Worm (Caenorhabditis elegans) whole organism, L2 larva: ENCODE measurements around the gene pqn-70.

ENCODE experiments used
- R02D3.7 ChIP-seq: fragments of 150-350 bp; optimal IDR thresholded peaks from 2 replicates; lab custom pipeline; 2014; ENCODE audit warnings: missing biosample characterization, missing genetic modification characterization
- ZK546.5 ChIP-seq: sonication (generic microtip); optimal IDR thresholded peaks from 2 replicates; lab custom pipeline; 2017; ENCODE audit warnings: missing biosample characterization, missing genetic modification characterization
- alr-1 ChIP-seq: fragments of 150-350 bp; optimal IDR thresholded peaks from 2 replicates; lab custom pipeline; 2014; ENCODE audit warnings: missing biosample characterization, missing genetic modification characterization
- aly-2 ChIP-seq: fragments of 150-350 bp; optimal IDR thresholded peaks from 2 replicates; lab custom pipeline; 2014; ENCODE audit warnings: missing biosample characterization, missing genetic modification characterization
- ama-1 ChIP-seq: fragments of 150-350 bp; optimal IDR thresholded peaks from 2 replicates; lab custom pipeline; 2018; ENCODE audit warnings: inconsistent platforms
- blmp-1 ChIP-seq: sonication (generic microtip); optimal IDR thresholded peaks from 2 replicates; lab custom pipeline; 2017; ENCODE audit warnings: missing genetic modification characterization, mild to moderate bottlenecking, missing compliant biosample characterization, antibody characterized with exemption, moderate library complexity; ENCODE audit not compliant: insufficient read depth
- ceh-16 ChIP-seq: fragments of 150-350 bp; optimal IDR thresholded peaks from 2 replicates; lab custom pipeline; 2014; ENCODE audit warnings: missing biosample characterization, missing genetic modification characterization
- ceh-82 ChIP-seq: fragments of 150-350 bp; optimal IDR thresholded peaks from 2 replicates; lab custom pipeline; 2014; ENCODE audit warnings: missing biosample characterization, missing genetic modification characterization
- crh-2 ChIP-seq: sonication (generic microtip); optimal IDR thresholded peaks from 2 replicates; lab custom pipeline; 2017; ENCODE audit warnings: missing biosample characterization, missing genetic modification characterization
- egl-27 ChIP-seq: sonication (generic microtip); optimal IDR thresholded peaks from 3 replicates; lab custom pipeline; 2017; ENCODE audit warnings: missing biosample characterization, missing genetic modification reagents, missing genetic modification characterization
- elt-1 ChIP-seq: fragments of 150-350 bp; optimal IDR thresholded peaks from 2 replicates; lab custom pipeline; 2014; ENCODE audit warnings: missing biosample characterization, missing genetic modification characterization
- elt-3 ChIP-seq: sonication (generic microtip); optimal IDR thresholded peaks from 2 replicates; lab custom pipeline; 2017; ENCODE audit warnings: missing biosample characterization, missing genetic modification characterization
- fos-1 ChIP-seq: fragments of 150-350 bp; optimal IDR thresholded peaks from 2 replicates; lab custom pipeline; 2014; ENCODE audit warnings: missing biosample characterization, missing genetic modification characterization
- gmeb-1 ChIP-seq: fragments of 150-350 bp; optimal IDR thresholded peaks from 2 replicates; lab custom pipeline; 2014; ENCODE audit warnings: missing biosample characterization, missing genetic modification characterization
- lin-13 ChIP-seq: fragments of 150-350 bp; optimal IDR thresholded peaks from 2 replicates; lab custom pipeline; 2014; ENCODE audit warnings: missing biosample characterization, missing genetic modification reagents, missing genetic modification characterization
- lin-39 ChIP-seq: fragments of 150-350 bp; optimal IDR thresholded peaks from 2 replicates; lab custom pipeline; 2014; ENCODE audit warnings: missing biosample characterization, missing genetic modification reagents, missing genetic modification characterization
- lsy-2 ChIP-seq, 2 experiments: fragments of 150-350 bp in 1 of 2; sonication (generic microtip) in 1 of 2; optimal IDR thresholded peaks; 2 replicates each; lab custom pipeline; 2014 to 2017; ENCODE audit warnings: missing biosample characterization in 2 of 2, missing genetic modification characterization in 2 of 2
- mab-5 ChIP-seq: fragments of 150-350 bp; optimal IDR thresholded peaks from 2 replicates; lab custom pipeline; 2014; ENCODE audit warnings: missing biosample characterization, missing genetic modification characterization
- mbf-1 ChIP-seq: sonication (generic microtip); optimal IDR thresholded peaks from 2 replicates; lab custom pipeline; 2017; ENCODE audit warnings: missing biosample characterization, missing genetic modification characterization
- mdl-1 ChIP-seq, 2 experiments: fragments of 150-350 bp in 1 of 2; sonication (generic microtip) in 1 of 2; optimal IDR thresholded peaks; 2 replicates each; lab custom pipeline; 2017; ENCODE audit warnings: missing biosample characterization in 2 of 2, missing genetic modification characterization in 2 of 2
- nhr-10 ChIP-seq: sonication (generic microtip); optimal IDR thresholded peaks from 2 replicates; lab custom pipeline; 2017; ENCODE audit warnings: missing biosample characterization, missing genetic modification characterization
- nhr-11 ChIP-seq: fragments of 150-350 bp; optimal IDR thresholded peaks from 2 replicates; lab custom pipeline; 2014; ENCODE audit warnings: missing biosample characterization, missing genetic modification characterization
- nhr-129 ChIP-seq: fragments of 150-350 bp; optimal IDR thresholded peaks from 2 replicates; lab custom pipeline; 2014; ENCODE audit warnings: missing biosample characterization, missing genetic modification characterization
- nhr-23 ChIP-seq: fragments of 150-350 bp; optimal IDR thresholded peaks from 2 replicates; lab custom pipeline; 2014; ENCODE audit warnings: missing biosample characterization, missing genetic modification reagents, missing genetic modification characterization
- nhr-25 ChIP-seq: fragments of 150-350 bp; sonication (generic microtip); optimal IDR thresholded peaks from 3 replicates; lab custom pipeline; 2014; ENCODE audit warnings: missing biosample characterization, missing genetic modification characterization
- nhr-6 ChIP-seq: fragments of 150-350 bp; optimal IDR thresholded peaks from 2 replicates; lab custom pipeline; 2014; ENCODE audit warnings: missing biosample characterization, missing genetic modification characterization
- nhr-77 ChIP-seq: fragments of 150-350 bp; optimal IDR thresholded peaks from 2 replicates; lab custom pipeline; 2014; ENCODE audit warnings: missing biosample characterization, missing genetic modification characterization
- peb-1 ChIP-seq: fragments of 150-350 bp; optimal IDR thresholded peaks from 2 replicates; lab custom pipeline; 2014; ENCODE audit warnings: missing biosample characterization, missing genetic modification characterization
- sem-4 ChIP-seq: fragments of 150-350 bp; optimal IDR thresholded peaks from 2 replicates; lab custom pipeline; 2014; ENCODE audit warnings: missing biosample characterization, missing genetic modification reagents, missing genetic modification characterization
- sma-3 ChIP-seq: sonication (generic microtip); optimal IDR thresholded peaks from 2 replicates; lab custom pipeline; 2016; ENCODE audit warnings: missing genetic modification reagents, missing genetic modification characterization, missing compliant biosample characterization
- sma-9 ChIP-seq, 2 experiments: fragments of 150-350 bp in 1 of 2; sonication (generic microtip) in 1 of 2; optimal IDR thresholded peaks; 2 replicates each; lab custom pipeline; 2014 to 2016; ENCODE audit warnings: missing genetic modification characterization in 2 of 2, mild to moderate bottlenecking in 1 of 2, missing biosample characterization in 1 of 2, missing compliant biosample characterization in 1 of 2, missing genetic modification reagents in 1 of 2, moderate library complexity in 1 of 2
- snpc-4 ChIP-seq: fragments of 150-350 bp; optimal IDR thresholded peaks from 2 replicates; lab custom pipeline; 2014; ENCODE audit warnings: missing biosample characterization, missing genetic modification characterization
- unc-55 ChIP-seq: fragments of 150-350 bp; sonication (generic microtip); optimal IDR thresholded peaks from 3 replicates; lab custom pipeline; 2014; ENCODE audit warnings: missing biosample characterization, missing genetic modification reagents, missing genetic modification characterization
- unc-62 ChIP-seq: fragments of 150-350 bp; optimal IDR thresholded peaks from 2 replicates; lab custom pipeline; 2014; ENCODE audit warnings: missing biosample characterization, missing genetic modification reagents, missing genetic modification characterization
- zag-1 ChIP-seq: fragments of 150-350 bp; optimal IDR thresholded peaks from 2 replicates; lab custom pipeline; 2014; ENCODE audit warnings: missing biosample characterization, missing genetic modification characterization
- ztf-1 ChIP-seq: fragments of 200-800 bp; sonication (Bioruptor generic); conservative IDR thresholded peaks from 2 replicates; pipeline ENCODE4 v1.3.6; 2022; ENCODE audit warnings: missing genetic modification characterization, missing compliant biosample characterization
- ztf-11 ChIP-seq: sonication (generic microtip); optimal IDR thresholded peaks from 2 replicates; lab custom pipeline; 2017; ENCODE audit warnings: missing biosample characterization, missing genetic modification characterization
- ztf-4 ChIP-seq: fragments of 150-350 bp; optimal IDR thresholded peaks from 2 replicates; lab custom pipeline; 2014; ENCODE audit warnings: missing biosample characterization, missing genetic modification characterization

The pqn-70 gene

DNA sequence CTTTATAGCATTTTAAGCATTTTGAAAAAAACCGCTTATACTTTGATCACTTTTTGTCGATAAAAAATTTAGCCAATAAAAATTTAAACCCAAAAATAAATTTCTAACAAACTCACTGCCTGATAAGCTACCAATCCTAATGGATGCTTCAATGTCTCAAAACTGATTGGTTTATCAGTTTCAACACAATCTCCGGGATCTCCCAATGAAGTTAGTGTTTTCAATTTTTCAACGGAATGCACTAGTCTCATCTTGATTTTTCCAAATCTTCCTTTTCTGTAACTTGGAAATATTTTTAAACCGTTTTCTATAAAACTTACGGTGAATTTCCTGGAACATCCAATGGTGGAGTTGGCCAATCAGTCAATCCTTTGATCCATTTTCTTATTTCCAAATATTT, 4.8 kb downstream of the pqn-70 start:
- TF ChIP-seq elt-3 (tag; lab: Kevin White, UChicago) (no peak), sem-4 (no peak), egl-27 (tag; lab: Kevin White, UChicago) (no peak), zag-1 (tag; lab: Kevin White, UChicago) (no peak), nhr-6 (tag; lab: Kevin White, UChicago) (no peak), elt-1 (tag; lab: Kevin White, UChicago) (no peak), ceh-16 (tag; lab: Kevin White, UChicago) (no peak), ama-1 (lab: Kevin White, UChicago) (no peak), snpc-4 (tag; lab: Kevin White, UChicago) (no peak), ztf-1 (GFP tag; lab: Robert Waterston, UW) (no peak), sma-3 (GFP tag; lab: Kevin White, UChicago) (no peak), sma-9 (GFP tag; optimal IDR thresholded peaks at IDR 0.05; lab: Kevin White, UChicago) (no peak), sma-9 (tag; optimal IDR thresholded peaks at IDR 0.05; lab: Kevin White, UChicago) (no peak), lin-39 (tag; lab: Kevin White, UChicago) (no peak), nhr-77 (tag; lab: Kevin White, UChicago) (no peak), mbf-1 (tag; lab: Kevin White, UChicago) (no peak), mdl-1 (tag; optimal IDR thresholded peaks at IDR 0.05; lab: Kevin White, UChicago) (no peak), gmeb-1 (no peak), aly-2 (tag; lab: Kevin White, UChicago) (no peak), fos-1 (tag; lab: Kevin White, UChicago) (no peak)

DNA sequence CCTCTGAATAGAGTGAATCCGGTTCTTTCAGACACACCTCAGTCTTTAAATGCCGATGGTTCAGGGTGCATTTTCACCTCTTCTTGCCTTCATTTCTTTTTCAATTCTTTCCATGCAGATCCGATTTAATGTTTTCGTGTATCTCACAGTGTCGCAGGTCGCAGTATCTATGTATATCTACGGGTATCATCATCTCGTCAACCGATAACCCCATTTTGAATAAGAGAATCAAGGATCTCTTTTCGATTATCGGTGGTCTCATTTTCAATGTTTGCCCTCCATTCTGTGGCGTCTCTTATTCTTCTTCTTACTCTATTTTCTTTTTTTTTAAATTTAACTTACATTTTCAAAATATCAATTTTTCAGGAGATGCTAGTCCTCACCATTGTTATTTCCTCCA, 7.6 kb downstream of the pqn-70 start, which contains the start of gene T19B10.2:
Gene T19B10.2 (plus strand): TSS at position 367 of the 400 bp plus-strand sequence.
- TF ChIP-seq mab-5 (no peak), elt-1 (tag; lab: Kevin White, UChicago) (peak; percentile 87)
- TF ChIP-seq, all 48 proteins: peak for 1

DNA sequence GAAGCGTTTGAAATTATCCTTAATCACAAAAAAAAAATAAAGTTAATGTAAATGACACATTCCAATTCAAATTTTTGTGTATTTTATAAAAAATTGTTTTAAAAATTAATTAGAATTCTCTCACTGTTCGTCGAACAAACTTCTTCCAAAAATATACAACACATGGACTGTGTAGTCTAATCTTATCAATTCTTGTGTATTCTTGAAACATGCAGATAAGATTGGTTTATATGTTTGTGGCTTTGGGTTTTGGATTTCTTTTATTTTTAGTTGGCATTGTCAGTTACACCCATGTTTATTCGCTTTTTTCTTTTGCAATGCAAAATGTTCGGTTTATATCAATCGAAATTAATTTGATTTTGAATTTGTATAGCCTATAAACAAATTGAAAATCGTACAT, 8.1 kb downstream of the pqn-70 start:
- TF ChIP-seq aly-2 (tag; lab: Kevin White, UChicago) (no peak), nhr-25 (tag; lab: Kevin White, UChicago) (no peak), nhr-6 (tag; lab: Kevin White, UChicago) (no peak), nhr-77 (tag; lab: Kevin White, UChicago) (no peak)

DNA sequence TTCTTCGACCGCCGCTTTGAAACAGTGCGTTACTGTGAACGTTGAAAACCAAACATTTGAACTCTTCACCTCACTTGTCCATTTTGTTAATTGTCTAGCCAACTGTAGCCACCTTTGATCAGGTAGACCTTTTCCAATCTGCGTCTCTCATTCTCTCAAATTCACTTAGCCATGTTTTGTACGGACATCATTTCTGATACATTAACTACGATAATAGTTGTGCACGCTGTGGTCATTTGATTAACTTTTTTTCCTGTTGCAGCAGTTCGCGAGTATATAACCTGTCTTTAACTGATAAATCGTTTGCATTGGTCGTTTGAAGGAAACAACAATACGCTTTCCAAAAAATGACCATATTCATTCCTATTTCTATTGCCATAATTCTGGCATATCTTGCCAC, 11.1 kb downstream of the pqn-70 start, which contains the start of gene cyp-29A2:
Gene cyp-29A2 (plus strand): TSS at position 190 of the 400 bp plus-strand sequence.
- TF ChIP-seq peb-1 (tag; lab: Kevin White, UChicago) = no peak
- no peak for TF ChIP-seq lin-39 (tag; lab: Kevin White, UChicago)
- TF ChIP-seq nhr-6 (tag; lab: Kevin White, UChicago) = no peak
- TF ChIP-seq crh-2 (tag; lab: Kevin White, UChicago) = peak; percentile 28
- no peak for TF ChIP-seq ceh-82 (tag; lab: Kevin White, UChicago)
- no peak for TF ChIP-seq elt-1 (tag; lab: Kevin White, UChicago)
- TF ChIP-seq sma-9 (GFP tag; optimal IDR thresholded peaks at IDR 0.05; lab: Kevin White, UChicago) = peak; percentile 24
- no peak for TF ChIP-seq sma-9 (tag; optimal IDR thresholded peaks at IDR 0.05; lab: Kevin White, UChicago)
- no peak for TF ChIP-seq ZK546.5
- no peak for TF ChIP-seq lin-13 (GFP tag; lab: Kevin White, UChicago)
- no peak for TF ChIP-seq unc-55 (GFP tag; lab: Kevin White, UChicago)
- TF ChIP-seq nhr-23 (tag; lab: Kevin White, UChicago) = no peak
- TF ChIP-seq nhr-77 (tag; lab: Kevin White, UChicago) = no peak
- TF ChIP-seq zag-1 (tag; lab: Kevin White, UChicago) = no peak
- peak; percentile 23 for TF ChIP-seq gmeb-1
- TF ChIP-seq sma-3 (GFP tag; lab: Kevin White, UChicago) = no peak
- no peak for TF ChIP-seq sem-4
- no peak for TF ChIP-seq elt-3 (tag; lab: Kevin White, UChicago)
- peak; percentile 34 for TF ChIP-seq nhr-129 (tag; lab: Kevin White, UChicago)
- no peak for TF ChIP-seq nhr-11 (tag; lab: Kevin White, UChicago)
- TF ChIP-seq R02D3.7 (tag; lab: Kevin White, UChicago) = no peak
- TF ChIP-seq lsy-2 (tag; optimal IDR thresholded peaks at IDR 0.05; lab: Kevin White, UChicago) = no peak
- TF ChIP-seq alr-1 (tag; lab: Kevin White, UChicago) = no peak
- TF ChIP-seq nhr-25 (tag; lab: Kevin White, UChicago) = no peak

DNA sequence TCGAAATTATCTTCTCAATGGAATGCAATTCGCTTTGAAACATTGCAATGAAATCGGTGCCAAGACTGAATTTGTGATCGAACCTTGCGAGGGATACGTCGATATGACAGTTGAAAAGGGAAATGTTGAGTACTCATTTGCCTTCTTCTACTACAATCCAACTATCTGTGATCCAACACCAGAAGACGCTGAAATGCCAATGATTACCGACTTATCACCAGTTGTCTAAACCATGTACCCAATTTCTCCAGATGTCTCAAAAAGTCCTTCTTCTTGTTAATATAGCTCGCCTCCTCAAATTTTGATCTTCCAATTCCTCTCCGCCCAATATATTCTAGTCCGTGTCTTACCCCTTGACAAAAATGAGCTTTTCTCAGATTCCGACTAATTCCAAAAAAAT, 12.4 kb downstream of the pqn-70 start:
- TF ChIP-seq sma-3 (GFP tag; lab: Kevin White, UChicago) (no peak), unc-62 (no peak), nhr-10 (tag; lab: Kevin White, UChicago) (no peak), blmp-1 (tag; lab: Kevin White, UChicago) (no peak), ztf-4 (tag; lab: Kevin White, UChicago) (no peak), crh-2 (tag; lab: Kevin White, UChicago) (no peak), ztf-11 (tag; lab: Kevin White, UChicago) (no peak)
